Fruit fly (Drosophila melanogaster) Kc167 (cell line): ENCODE data around the gene Osi12.

Experiments used
- Sin3A ChIP-seq: fragments of >200 bp; optimal IDR thresholded peaks from 2 replicates; lab custom pipeline; 2018; ENCODE audit warnings: missing external identifiers
- h ChIP-seq: fragments of >200 bp; optimal IDR thresholded peaks from 3 replicates; lab custom pipeline; 2018; ENCODE audit warnings: missing external identifiers
- insv ChIP-seq: fragments of >200 bp; optimal IDR thresholded peaks from 3 replicates; lab custom pipeline; 2018; ENCODE audit warnings: missing external identifiers
- psq ChIP-seq: fragments of >200 bp; optimal IDR thresholded peaks from 2 replicates; lab custom pipeline; 2017; ENCODE audit warnings: missing external identifiers

DNA sequence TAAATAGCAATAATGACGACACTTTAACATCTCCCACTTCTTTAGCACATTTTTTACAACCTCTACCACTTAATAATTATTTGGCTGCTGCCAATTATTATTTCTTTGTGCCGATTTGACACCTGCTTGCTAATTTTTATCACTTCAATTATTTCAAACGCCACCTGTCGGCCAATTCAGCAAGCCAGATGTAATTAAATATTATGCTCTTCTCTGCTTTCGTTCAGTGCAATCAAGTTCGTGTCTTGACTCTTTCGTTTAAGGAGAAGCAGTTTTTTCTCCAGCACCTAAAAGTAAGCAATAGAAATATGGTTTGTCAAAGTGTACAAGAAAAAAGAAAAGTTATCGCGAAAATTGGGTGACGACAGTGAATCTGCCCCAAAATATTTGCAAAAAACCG is 23.9 kb upstream of the Osi12 start:
- TF ChIP-seq psq (lab: Kevin White, UChicago) (no peak), Sin3A (lab: Kevin White, UChicago) (no peak), h (no peak), insv (lab: Kevin White, UChicago) (no peak)
